Fruit fly (Drosophila melanogaster) whole organism, larva: ENCODE data around the gene Ccp84Ab.

ENCODE experiments used
- noc ChIP-seq: fragments of 200-800 bp; sonication (Bioruptor generic); optimal IDR thresholded peaks from 3 replicates; lab custom pipeline; 2019; ENCODE audit warnings: missing biosample characterization, mild to moderate bottlenecking, missing genetic modification characterization, moderate library complexity

Ccp84Ab gene

DNA sequence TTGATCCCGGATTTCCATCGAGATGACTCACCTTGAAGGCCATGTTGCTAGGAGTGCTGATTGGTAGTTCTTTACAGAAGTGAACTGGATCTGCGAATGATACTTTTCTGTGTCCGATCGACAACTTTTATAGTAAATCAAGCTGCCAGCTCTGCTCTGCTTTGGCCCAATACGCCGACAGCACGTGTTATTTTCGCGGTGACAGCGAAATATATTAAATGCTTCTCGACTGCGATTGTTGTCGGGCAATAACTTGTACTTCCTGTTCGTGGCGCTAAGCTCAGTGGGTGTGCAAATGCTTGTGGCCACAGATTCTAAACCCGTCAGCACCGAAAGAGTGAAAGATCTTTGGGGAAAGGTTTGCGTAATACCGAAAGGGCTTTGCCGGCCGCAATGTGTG lies at the start of gene Ccp84Ab:
Ccp84Ab (minus strand) TSS at position 101 of the 400 bp plus-strand sequence.
- no peak for TF ChIP-seq noc (tag; lab: Kevin White, UChicago)

DNA sequence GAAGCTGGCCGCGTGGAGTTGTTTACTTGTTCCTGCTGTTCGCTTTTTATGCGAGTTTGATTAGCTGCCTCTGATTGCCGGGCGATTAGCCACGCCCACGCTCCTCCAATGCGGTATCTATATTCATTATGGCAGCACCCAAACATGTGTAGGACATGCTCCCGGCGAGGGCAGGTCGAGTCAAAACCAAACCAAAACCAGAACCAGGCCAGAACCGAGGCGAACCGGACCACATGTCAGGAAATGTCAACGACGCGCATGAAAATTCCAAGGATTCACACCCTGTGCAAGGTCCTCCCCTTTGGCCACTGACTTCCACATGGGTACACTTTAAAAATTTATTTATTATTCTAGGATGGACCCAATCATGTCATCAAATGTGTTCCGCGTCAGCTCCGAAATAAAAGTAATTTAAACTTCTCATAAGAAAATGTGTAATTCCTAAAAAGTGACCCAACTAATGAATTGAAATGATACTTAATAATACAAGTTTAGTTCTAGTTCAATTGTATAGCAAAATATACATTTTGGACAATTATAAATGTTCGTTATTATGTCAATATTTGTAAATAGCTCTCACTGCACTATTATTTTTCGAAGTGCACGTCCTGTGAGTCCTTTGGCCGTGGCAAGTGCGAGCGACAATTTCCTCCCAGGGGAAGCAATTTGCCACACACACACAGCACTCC lies 48.9 kb upstream of the Ccp84Ab start:
- no peak for TF ChIP-seq noc (tag; lab: Kevin White, UChicago)

DNA sequence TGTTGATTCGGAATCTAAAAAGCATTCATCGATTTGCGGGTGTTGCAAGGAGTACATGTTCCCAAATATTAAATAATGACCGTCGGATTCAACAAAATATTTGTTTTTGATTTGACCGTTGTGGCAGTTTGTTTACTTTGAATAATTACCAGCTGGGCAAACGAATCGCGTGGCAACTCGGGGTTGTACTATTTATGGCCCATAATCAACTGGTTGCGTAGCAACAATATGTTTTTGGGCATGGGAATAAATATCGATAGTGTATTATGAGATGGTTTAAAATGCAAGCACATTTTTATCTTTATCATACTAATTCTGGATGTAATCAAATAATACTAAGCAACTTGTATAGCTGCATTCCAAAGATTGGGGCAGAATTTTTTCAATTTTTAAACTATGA lies 45.2 kb upstream of the Ccp84Ab start, which contains the start of gene CG34297:
CG34297 (minus strand) TSS at position 101 of the 400 bp plus-strand sequence.
- TF ChIP-seq noc (tag; lab: Kevin White, UChicago) = no peak

DNA sequence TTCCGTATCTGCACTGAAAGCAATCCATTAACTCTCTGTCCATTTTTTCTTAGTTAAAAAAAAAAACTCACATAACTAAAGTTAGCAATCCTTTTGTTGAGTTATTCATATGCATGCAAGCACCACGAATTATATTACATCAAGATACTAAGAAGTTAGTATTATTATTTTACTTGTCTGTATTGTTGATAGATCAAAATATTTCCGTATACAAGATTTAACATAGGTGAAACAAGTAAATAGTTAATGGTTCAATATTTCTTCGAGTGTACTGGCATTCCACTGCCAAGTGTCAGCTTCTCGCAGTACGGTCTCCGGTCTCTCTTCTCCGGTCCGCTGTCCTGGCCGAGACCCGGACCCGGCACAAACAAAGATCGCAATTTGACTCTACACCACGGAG lies 43.5 kb upstream of the Ccp84Ab start:
- TF ChIP-seq noc (tag; lab: Kevin White, UChicago) = no peak

DNA sequence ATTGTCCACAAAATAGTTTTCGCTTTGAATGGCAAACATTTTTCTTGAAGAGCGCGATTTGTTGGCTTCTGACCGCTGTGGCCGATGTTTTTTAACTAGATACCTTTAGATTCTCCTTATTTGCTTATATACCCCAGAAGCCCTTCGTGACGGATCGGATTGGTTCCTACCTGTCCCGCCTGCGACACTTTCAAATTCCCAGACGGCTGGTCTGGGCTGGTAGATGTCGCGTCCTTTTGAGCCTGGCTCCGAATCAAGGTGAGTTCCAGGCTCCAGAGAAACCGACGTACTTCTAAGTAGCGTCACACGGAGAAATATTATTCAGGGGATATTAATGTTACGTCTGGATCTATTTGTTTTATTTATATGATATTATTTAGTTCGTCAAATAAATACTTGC lies 41.4 kb upstream of the Ccp84Ab start, which contains the start of gene zen2:
zen2 (minus strand) TSS at position 101 of the 400 bp plus-strand sequence.
- TF ChIP-seq noc (tag; lab: Kevin White, UChicago) = no peak

DNA sequence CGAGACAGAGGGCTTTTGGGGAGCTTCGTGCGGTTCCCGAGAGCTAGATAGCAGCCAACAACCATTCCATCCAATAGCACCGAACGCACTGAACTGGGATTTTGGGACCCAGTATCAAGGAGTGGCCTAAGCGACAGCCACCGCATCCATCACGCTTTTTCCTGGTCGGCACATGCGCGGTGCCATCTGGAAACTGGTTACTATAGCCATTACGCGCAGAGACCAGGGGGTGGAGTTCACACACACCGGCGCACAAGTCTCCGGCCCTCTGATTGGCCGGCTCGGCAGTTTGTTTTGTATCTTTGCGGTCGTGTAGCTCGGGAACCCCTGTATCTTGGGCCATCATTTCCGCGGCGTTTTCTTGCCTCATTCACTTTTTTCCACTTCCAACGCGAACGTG lies 39.3 kb upstream of the Ccp84Ab start, which contains the start of gene pb:
pb (minus strand) TSS at position 81 of the 400 bp plus-strand sequence.
- TF ChIP-seq noc (tag; lab: Kevin White, UChicago) = no peak

DNA sequence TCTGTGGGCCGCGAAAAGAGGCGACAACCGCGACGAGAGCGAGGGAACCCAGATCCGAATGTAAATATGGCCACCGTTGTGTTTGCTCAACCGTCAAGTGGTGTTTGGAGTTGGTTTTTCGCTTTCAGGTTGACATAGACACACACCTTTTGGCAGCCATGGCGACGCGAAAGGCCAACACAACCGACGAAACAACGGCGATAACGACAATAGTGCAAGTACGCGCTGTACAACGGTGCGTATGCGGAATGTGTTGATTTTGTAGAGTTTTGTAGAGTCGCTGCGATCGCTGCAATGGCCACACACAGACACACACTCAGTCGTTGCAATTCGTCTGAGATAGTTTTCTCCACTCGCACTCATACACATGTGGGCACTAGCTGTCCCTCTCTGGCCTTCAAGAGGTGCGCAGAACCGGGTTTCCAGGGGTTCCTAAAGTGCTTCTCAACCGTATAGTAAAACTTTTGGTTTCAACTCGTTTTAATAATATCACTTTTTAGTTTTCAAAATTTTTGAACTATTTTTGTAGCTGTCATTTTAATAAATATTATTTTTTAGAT lies 38.8 kb upstream of the Ccp84Ab start:
- no peak for TF ChIP-seq noc (tag; lab: Kevin White, UChicago)

DNA sequence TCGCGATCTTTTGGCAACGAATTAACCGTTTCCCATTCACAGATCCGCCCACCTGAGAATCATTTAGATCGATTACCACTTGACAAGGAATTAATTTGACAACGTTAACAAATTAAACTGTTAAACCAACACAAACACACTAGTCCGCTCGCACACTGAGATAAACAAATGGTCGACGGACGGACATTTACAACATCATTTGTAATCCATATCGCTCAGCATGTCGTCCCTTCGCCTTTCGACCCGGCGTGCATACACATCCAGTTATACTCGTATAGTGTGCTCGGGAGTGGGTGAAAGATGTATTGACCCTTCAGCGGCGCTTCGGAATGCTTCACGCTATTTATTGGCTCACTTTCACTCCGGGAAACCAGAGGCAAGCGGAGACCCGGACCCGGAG lies 33.0 kb upstream of the Ccp84Ab start:
- TF ChIP-seq noc (tag; lab: Kevin White, UChicago) = no peak

DNA sequence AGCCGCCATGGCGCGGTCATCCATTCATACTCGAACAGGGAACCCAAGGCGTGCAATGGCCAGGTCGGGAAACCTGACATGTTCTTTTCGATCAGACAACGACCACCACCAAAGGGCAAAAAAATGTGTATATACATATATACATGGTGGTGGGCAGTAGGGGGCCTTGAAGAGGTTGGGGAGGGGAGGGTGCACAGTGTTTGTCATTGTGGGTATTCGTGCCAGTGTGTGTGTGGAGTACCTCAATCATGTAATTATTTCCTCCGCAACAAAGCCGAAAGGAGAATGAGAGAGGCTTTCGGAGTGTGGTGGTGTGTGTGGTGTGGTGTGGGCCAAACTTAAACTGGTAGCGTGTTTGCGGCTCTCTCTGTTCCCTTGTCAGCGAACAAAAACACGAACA lies 23.4 kb upstream of the Ccp84Ab start:
- TF ChIP-seq noc (tag; lab: Kevin White, UChicago) = no peak

DNA sequence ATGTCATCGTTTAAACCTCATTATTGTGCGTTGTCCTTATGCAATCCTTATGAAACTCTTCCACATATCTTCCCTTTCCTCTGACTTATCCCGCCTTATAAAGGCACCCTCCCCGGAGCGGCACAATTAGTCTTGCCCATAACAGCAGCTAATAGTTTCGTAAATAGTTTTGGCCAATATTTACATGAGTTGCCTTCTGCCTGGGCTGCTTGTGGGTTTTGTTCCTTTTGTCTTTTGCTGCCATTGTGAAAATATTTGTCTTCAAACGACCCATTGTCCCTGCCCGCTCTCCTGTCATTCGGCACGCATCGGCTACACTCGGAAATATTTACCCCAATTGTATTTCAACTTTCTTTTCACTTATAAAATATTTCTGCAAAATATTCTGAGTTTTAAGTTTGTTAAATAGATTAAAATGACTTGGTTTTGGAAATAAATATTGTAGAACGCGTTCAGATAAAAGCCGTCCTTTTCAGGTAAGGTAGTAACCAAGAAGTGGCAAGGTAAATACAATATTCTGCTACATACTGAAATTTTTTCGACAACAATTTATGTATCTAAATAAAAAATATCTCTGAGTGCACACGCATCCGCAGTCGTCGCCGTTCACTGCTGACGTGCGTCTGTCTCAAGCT lies 21.0 kb upstream of the Ccp84Ab start:
- no peak for TF ChIP-seq noc (tag; lab: Kevin White, UChicago)

DNA sequence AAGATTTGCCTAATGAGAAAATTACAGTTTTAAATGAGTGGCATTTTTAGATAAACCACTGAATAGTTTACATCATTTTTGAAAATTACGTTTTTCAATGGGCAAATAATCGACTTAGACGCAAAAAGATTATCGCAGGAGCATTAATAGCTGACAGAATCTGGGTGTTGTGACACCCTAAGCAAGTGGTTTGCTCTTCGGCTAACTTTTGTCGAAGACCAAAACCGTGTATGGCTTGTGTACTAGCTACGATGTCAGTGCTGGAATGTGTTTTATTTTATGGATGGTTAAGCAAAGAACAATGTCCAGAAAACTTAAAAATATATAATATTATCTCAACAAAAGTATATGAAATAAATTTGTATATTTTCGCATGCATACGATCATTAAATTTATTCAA lies 6.2 kb upstream of the Ccp84Ab start:
- no peak for TF ChIP-seq noc (tag; lab: Kevin White, UChicago)

DNA sequence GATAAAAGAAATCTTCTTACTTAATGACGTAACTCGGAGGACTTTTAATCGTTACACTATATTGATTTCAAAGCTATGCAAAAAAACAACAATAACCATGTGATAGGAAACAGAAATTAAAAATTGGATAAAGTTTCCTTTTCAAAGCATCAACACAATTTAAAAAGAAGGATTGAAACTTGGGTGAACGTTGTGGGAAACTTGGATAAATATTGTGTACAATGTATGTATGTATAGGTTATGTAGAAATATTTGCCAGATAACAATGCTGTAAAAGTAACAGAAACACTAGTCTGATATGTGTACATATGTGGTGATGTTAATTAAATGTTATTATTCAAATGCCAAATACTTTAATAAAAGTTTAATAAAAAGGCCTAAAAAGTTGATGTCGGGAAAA lies 3.6 kb upstream of the Ccp84Ab start:
- no peak for TF ChIP-seq noc (tag; lab: Kevin White, UChicago)

DNA sequence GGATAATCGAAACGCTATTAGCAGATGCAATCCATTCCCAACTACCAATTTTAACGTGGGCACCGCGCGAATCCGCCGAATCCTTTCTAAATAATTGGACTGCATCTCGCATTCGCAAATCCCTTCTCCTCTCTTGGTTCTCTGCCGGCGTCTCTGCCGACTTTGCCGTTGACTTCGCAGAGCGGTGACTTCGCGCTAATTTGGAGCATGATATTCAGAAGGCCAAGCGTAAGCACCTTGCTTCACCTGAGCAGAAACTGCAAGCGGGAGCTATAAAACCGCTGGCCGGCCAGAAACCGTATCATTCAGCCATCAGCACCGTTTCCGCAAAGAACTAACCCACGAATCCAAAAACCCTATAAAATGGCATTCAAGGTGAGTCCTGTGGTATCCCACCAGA lies 1.1 kb upstream of the Ccp84Ab start, which contains the start of gene Ccp84Aa:
Ccp84Aa (plus strand) TSS at position 301 of the 400 bp plus-strand sequence.
- no peak for TF ChIP-seq noc (tag; lab: Kevin White, UChicago)

DNA sequence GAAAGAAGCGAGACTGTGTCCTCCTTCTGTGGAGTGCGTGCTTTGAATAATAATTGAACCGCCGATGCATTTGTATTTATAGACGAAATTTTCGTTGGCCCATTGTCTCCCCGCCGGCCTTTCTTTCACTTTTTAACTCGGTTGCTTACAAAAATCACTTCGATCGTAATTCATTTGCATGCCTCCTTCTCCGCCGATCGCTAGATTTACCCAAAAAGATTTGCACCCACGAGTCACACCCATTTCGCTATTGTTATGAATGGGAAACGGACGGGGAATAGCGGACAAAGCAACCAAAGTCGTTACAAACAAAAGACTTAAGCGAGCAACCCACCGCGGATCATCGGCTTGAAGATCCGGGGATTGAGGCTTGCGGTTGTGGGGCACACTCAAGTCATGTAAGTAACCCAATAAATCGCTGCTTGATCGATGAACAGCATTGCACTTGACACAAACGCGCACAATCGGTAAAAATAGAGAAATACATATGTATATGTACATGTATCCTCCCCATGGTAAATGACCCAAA lies 6.4 kb downstream of the Ccp84Ab start, which contains the start of gene Ccp84Ac:
Ccp84Ac (minus strand) TSS at position 51 of the 529 bp plus-strand sequence.
- no peak for TF ChIP-seq noc (tag; lab: Kevin White, UChicago)

DNA sequence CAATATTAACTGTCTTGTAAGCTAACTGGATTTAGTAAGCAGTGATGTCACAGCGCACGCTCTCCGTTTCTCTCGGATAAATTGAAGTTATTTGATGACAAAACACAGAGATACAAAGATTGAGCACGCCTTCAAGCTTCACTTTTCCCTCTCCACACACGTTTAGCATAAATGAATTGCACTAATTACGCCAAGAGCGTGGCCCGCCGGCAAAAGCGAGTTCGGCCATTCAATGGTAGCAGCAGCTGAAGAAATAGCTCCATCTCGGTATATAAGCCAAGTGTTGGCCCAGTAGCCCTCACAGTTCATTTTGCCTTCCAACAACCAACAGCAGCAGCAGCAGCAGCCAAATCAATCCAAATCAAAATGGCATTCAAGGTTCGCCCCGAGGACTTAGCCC lies 10.2 kb downstream of the Ccp84Ab start, which contains the start of gene Ccp84Ad:
Ccp84Ad (plus strand) TSS at position 301 of the 400 bp plus-strand sequence.
- no peak for TF ChIP-seq noc (tag; lab: Kevin White, UChicago)

DNA sequence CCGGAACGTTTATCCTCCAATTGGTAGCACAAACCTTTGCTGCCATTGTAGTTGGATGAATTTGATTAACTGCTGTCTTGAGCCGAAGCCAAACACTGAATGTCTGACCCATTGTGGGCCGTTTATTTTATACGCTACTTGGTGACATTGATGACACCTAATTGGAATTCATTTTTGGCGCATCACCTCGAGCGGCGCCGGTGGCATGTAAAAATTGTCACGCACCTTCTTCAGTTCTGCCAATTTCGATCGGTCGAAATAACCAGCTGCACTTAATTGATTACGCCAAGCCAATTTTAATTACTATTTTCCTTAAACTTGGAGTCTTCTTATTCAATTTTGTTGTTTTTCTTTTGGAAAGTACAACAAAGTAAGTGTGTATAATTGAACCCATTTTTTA lies 11.0 kb downstream of the Ccp84Ab start, which contains the start of gene Ccp84Ae:
Ccp84Ae (minus strand) TSS at position 101 of the 400 bp plus-strand sequence.
- TF ChIP-seq noc (tag; lab: Kevin White, UChicago) = no peak
